Fruit fly (Drosophila melanogaster) whole organism, embryonic: ENCODE results near the gene Cyp312a1.

Experiments used
- Blimp-1 ChIP-seq: fragments of 200-800 bp; sonication (Bioruptor generic); optimal IDR thresholded peaks from 3 replicates; lab custom pipeline; 2018; ENCODE audit warnings: missing biosample characterization, missing genetic modification characterization, mild to moderate bottlenecking, moderate library complexity, missing genetic modification reagents
- CG10979 ChIP-seq: fragments of 200-800 bp; sonication (Bioruptor generic); optimal IDR thresholded peaks from 2 replicates; lab custom pipeline; 2018; ENCODE audit warnings: missing biosample characterization, mild to moderate bottlenecking, missing genetic modification characterization, moderate library complexity
- CG11504 ChIP-seq: fragments of 200-800 bp; sonication (Bioruptor generic); optimal IDR thresholded peaks from 3 replicates; lab custom pipeline; 2019; ENCODE audit warnings: missing biosample characterization, mild to moderate bottlenecking, missing genetic modification characterization, moderate library complexity
- CG1233 ChIP-seq: fragments of 200-800 bp; sonication (Bioruptor generic); optimal IDR thresholded peaks from 4 replicates; lab custom pipeline; 2018; ENCODE audit warnings: missing biosample characterization, mild to moderate bottlenecking, missing genetic modification characterization
- CG12744 ChIP-seq: fragments of 200-800 bp; sonication (Bioruptor generic); optimal IDR thresholded peaks from 2 replicates; lab custom pipeline; 2016; ENCODE audit warnings: missing biosample characterization, missing genetic modification characterization
- CG13123 ChIP-seq: fragments of 200-800 bp; sonication (Bioruptor generic); optimal IDR thresholded peaks from 2 replicates; lab custom pipeline; 2016; ENCODE audit warnings: missing biosample characterization, missing genetic modification characterization
- CG17186 ChIP-seq: fragments of 200-800 bp; sonication (Bioruptor generic); optimal IDR thresholded peaks from 3 replicates; lab custom pipeline; 2017; ENCODE audit warnings: missing biosample characterization, missing genetic modification reagents, missing genetic modification characterization
- CG18262 ChIP-seq: fragments of 200-800 bp; optimal IDR thresholded peaks from 3 replicates; lab custom pipeline; 2019; ENCODE audit warnings: missing biosample characterization, mild to moderate bottlenecking, missing genetic modification characterization, moderate library complexity
- CG1832 ChIP-seq: fragments of 200-800 bp; sonication (Bioruptor generic); optimal IDR thresholded peaks from 2 replicates; lab custom pipeline; 2017; ENCODE audit warnings: missing biosample characterization, mild to moderate bottlenecking, missing genetic modification characterization, inconsistent platforms
- CG31441 ChIP-seq: fragments of 200-800 bp; sonication (Bioruptor generic); IDR thresholded peaks from 2 replicates; pipeline ENCODE4 v1.3.6; 2022; ENCODE audit warnings: missing biosample characterization, missing genetic modification characterization
- CG33213 ChIP-seq: fragments of 200-800 bp; sonication (Bioruptor generic); optimal IDR thresholded peaks from 3 replicates; lab custom pipeline; 2016; ENCODE audit warnings: missing biosample characterization, missing genetic modification characterization
- CG3407 ChIP-seq: fragments of 200-800 bp; sonication (Bioruptor generic); optimal IDR thresholded peaks from 2 replicates; lab custom pipeline; 2018; ENCODE audit warnings: missing biosample characterization, mild to moderate bottlenecking, missing genetic modification characterization
- CG3726 ChIP-seq: fragments of 200-800 bp; sonication (Bioruptor generic); IDR thresholded peaks from 3 replicates; pipeline ENCODE4, ENCODE4 v1.3.6; 2022; ENCODE audit warnings: missing biosample characterization, missing genetic modification characterization
- CG4424 ChIP-seq: fragments of 200-800 bp; sonication (Bioruptor generic); optimal IDR thresholded peaks from 3 replicates; lab custom pipeline; 2016; ENCODE audit warnings: missing biosample characterization, missing genetic modification characterization
- CG4707 ChIP-seq: fragments of 200-800 bp; sonication (Bioruptor generic); optimal IDR thresholded peaks from 2 replicates; lab custom pipeline; 2018; ENCODE audit warnings: missing biosample characterization, mild to moderate bottlenecking, missing genetic modification characterization, moderate library complexity
- CG6175 ChIP-seq: fragments of 200-800 bp; sonication (Bioruptor generic); IDR thresholded peaks from 3 replicates; pipeline ENCODE4 v1.3.6; 2022; ENCODE audit warnings: missing biosample characterization, missing genetic modification characterization
- CG7963 ChIP-seq: fragments of 200-800 bp; sonication (Bioruptor generic); IDR thresholded peaks from 3 replicates; pipeline ENCODE4 v1.3.6; 2022; ENCODE audit warnings: missing biosample characterization, missing genetic modification characterization; ENCODE audit not compliant: partially characterized antibody
- CG8924 ChIP-seq: fragments of 200-800 bp; optimal IDR thresholded peaks from 3 replicates; lab custom pipeline; 2019; ENCODE audit warnings: missing biosample characterization, mild to moderate bottlenecking, missing genetic modification characterization, moderate library complexity
- CG9817 ChIP-seq: fragments of 200-800 bp; sonication (Bioruptor generic); optimal IDR thresholded peaks from 2 replicates; lab custom pipeline; 2018; ENCODE audit warnings: missing biosample characterization, mild to moderate bottlenecking, missing genetic modification characterization, moderate library complexity
- CG9876 ChIP-seq: fragments of 200-800 bp; sonication (Bioruptor generic); optimal IDR thresholded peaks from 2 replicates; lab custom pipeline; 2016; ENCODE audit warnings: missing biosample characterization, missing genetic modification characterization
- Dip2 ChIP-seq: fragments of 200-800 bp; sonication (Bioruptor generic); IDR thresholded peaks from 2 replicates; pipeline ENCODE4 v1.3.6; 2022; ENCODE audit warnings: missing biosample characterization, missing genetic modification characterization
- E2f1 ChIP-seq: fragments of 200-800 bp; sonication (Bioruptor generic); IDR thresholded peaks from 2 replicates; pipeline ENCODE4 v1.3.6; 2022; ENCODE audit warnings: missing biosample characterization, missing genetic modification characterization
- Elba2 ChIP-seq: fragments of 200-800 bp; sonication (Bioruptor generic); optimal IDR thresholded peaks from 3 replicates; lab custom pipeline; 2016; ENCODE audit warnings: missing biosample characterization, missing genetic modification characterization
- MBD-R2 ChIP-seq: fragments of 200-800 bp; sonication (Bioruptor generic); IDR thresholded peaks from 2 replicates; pipeline ENCODE4 v1.3.6; 2022; ENCODE audit warnings: missing biosample characterization, missing genetic modification characterization
- Mad ChIP-seq: fragments of 200-800 bp; sonication (Bioruptor generic); optimal IDR thresholded peaks from 2 replicates; lab custom pipeline; 2016; ENCODE audit warnings: missing biosample characterization, missing genetic modification characterization
- Meics ChIP-seq: fragments of 200-800 bp; sonication (Bioruptor generic); optimal IDR thresholded peaks from 2 replicates; lab custom pipeline; 2017; ENCODE audit warnings: missing biosample characterization, mild to moderate bottlenecking, missing genetic modification characterization
- Mes4 ChIP-seq: fragments of 200-800 bp; sonication (Bioruptor generic); optimal IDR thresholded peaks from 2 replicates; lab custom pipeline; 2016; ENCODE audit warnings: missing biosample characterization, missing genetic modification characterization
- Mrtf ChIP-seq: fragments of 200-800 bp; sonication (Bioruptor generic); IDR thresholded peaks from 3 replicates; pipeline ENCODE4 v1.3.6; 2022; ENCODE audit warnings: missing biosample characterization, missing genetic modification characterization
- NK7.1 ChIP-seq: fragments of 200-800 bp; sonication (Bioruptor generic); optimal IDR thresholded peaks from 3 replicates; lab custom pipeline; 2016; ENCODE audit warnings: missing biosample characterization, missing genetic modification characterization
- Oli ChIP-seq: fragments of 200-800 bp; sonication (Bioruptor generic); optimal IDR thresholded peaks from 2 replicates; lab custom pipeline; 2018; ENCODE audit warnings: missing biosample characterization, mild to moderate bottlenecking, missing genetic modification characterization, moderate library complexity
- Opbp ChIP-seq: fragments of 200-800 bp; sonication (Bioruptor generic); IDR thresholded peaks from 3 replicates; pipeline ENCODE4 v1.3.6; 2022; ENCODE audit warnings: missing biosample characterization, missing genetic modification characterization; ENCODE audit not compliant: partially characterized antibody
- Sox102F ChIP-seq: fragments of 200-800 bp; sonication (Bioruptor generic); optimal IDR thresholded peaks from 2 replicates; lab custom pipeline; 2018; ENCODE audit warnings: missing biosample characterization, mild to moderate bottlenecking, missing genetic modification characterization, moderate library complexity
- Spps ChIP-seq: fragments of 200-800 bp; sonication (Bioruptor generic); optimal IDR thresholded peaks from 2 replicates; lab custom pipeline; 2018; ENCODE audit warnings: missing biosample characterization, mild to moderate bottlenecking, missing genetic modification characterization
- Sry-β ChIP-seq: fragments of 200-800 bp; sonication (Bioruptor generic); optimal IDR thresholded peaks from 2 replicates; lab custom pipeline; 2018; ENCODE audit warnings: missing biosample characterization, mild to moderate bottlenecking, missing genetic modification characterization, moderate library complexity
- amos ChIP-seq: fragments of 200-800 bp; sonication (Bioruptor generic); IDR thresholded peaks from 2 replicates; pipeline ENCODE4 v1.3.6; 2022; ENCODE audit warnings: missing biosample characterization, missing genetic modification characterization; ENCODE audit not compliant: partially characterized antibody
- bcd ChIP-seq: fragments of 200-800 bp; sonication (Bioruptor generic); optimal IDR thresholded peaks from 2 replicates; lab custom pipeline; 2017; ENCODE audit warnings: missing biosample characterization, mild to moderate bottlenecking, missing genetic modification characterization
- bsh ChIP-seq, 2 experiments: fragments of 200-800 bp; sonication (Bioruptor generic); optimal IDR thresholded peaks; 2 replicates each; lab custom pipeline; 2017 to 2018; ENCODE audit warnings: mild to moderate bottlenecking in 2 of 2, missing biosample characterization in 2 of 2, missing genetic modification characterization in 2 of 2, moderate library complexity in 1 of 2
- chinmo ChIP-seq: fragments of 200-800 bp; sonication (Bioruptor generic); IDR thresholded peaks from 4 replicates; pipeline ENCODE4 v1.3.6; 2022; ENCODE audit warnings: missing biosample characterization, missing genetic modification characterization; ENCODE audit not compliant: partially characterized antibody
- jing ChIP-seq: fragments of 200-800 bp; sonication (Bioruptor generic); optimal IDR thresholded peaks from 2 replicates; lab custom pipeline; 2018; ENCODE audit warnings: missing biosample characterization, mild to moderate bottlenecking, missing genetic modification characterization
- lbe ChIP-seq: fragments of 200-800 bp; sonication (Bioruptor generic); optimal IDR thresholded peaks from 2 replicates; lab custom pipeline; 2016; ENCODE audit warnings: missing biosample characterization, mild to moderate bottlenecking, missing genetic modification characterization
- nerfin-1 ChIP-seq: fragments of 200-800 bp; sonication (Bioruptor generic); optimal IDR thresholded peaks from 3 replicates; lab custom pipeline; 2019; ENCODE audit warnings: missing biosample characterization, mild to moderate bottlenecking, missing genetic modification characterization, moderate library complexity
- oc ChIP-seq: fragments of 200-800 bp; sonication (Bioruptor generic); optimal IDR thresholded peaks from 2 replicates; lab custom pipeline; 2018; ENCODE audit warnings: missing biosample characterization, mild to moderate bottlenecking, missing genetic modification characterization, moderate library complexity
- ranshi ChIP-seq: fragments of 200-800 bp; sonication (Bioruptor generic); IDR thresholded peaks from 2 replicates; pipeline ENCODE4 v1.3.6; 2022; ENCODE audit warnings: missing biosample characterization, missing genetic modification characterization
- rib ChIP-seq: fragments of 200-800 bp; sonication (Bioruptor generic); IDR thresholded peaks from 2 replicates; pipeline ENCODE4 v1.3.6; 2022; ENCODE audit warnings: missing biosample characterization, missing genetic modification characterization
- shn ChIP-seq: fragments of 200-800 bp; sonication (Bioruptor generic); optimal IDR thresholded peaks from 3 replicates; lab custom pipeline; 2016; ENCODE audit warnings: missing biosample characterization, missing genetic modification characterization
- sima ChIP-seq: fragments of 200-800 bp; sonication (Bioruptor generic); optimal IDR thresholded peaks from 2 replicates; lab custom pipeline; 2016; ENCODE audit warnings: missing biosample characterization, missing genetic modification characterization
- sisA ChIP-seq: fragments of 200-800 bp; sonication (Bioruptor generic); IDR thresholded peaks from 2 replicates; pipeline ENCODE4 v1.3.6; 2022; ENCODE audit warnings: missing biosample characterization, missing genetic modification characterization
- tna ChIP-seq: fragments of 200-800 bp; sonication (Bioruptor generic); IDR thresholded peaks from 2 replicates; pipeline ENCODE4 v1.3.6; 2022; ENCODE audit warnings: missing biosample characterization, missing genetic modification characterization; ENCODE audit not compliant: partially characterized antibody
- usp ChIP-seq: fragments of >200 bp; optimal IDR thresholded peaks from 2 replicates; lab custom pipeline; 2017; ENCODE audit warnings: missing biosample characterization, missing genetic modification characterization

Cyp312a1 gene

dm6 chr3L:18096726-18097125, 35.8 kb downstream of the Cyp312a1 start (continued):
- no peak for TF ChIP-seq NK7.1
- no peak for TF ChIP-seq CG4424 (GFP tag; lab: Kevin White, UChicago)
- no peak for TF ChIP-seq CG7963 (GFP tag; lab: Robert Waterston, UW)
- no peak for TF ChIP-seq CG33213 (GFP tag; lab: Kevin White, UChicago)
- TF ChIP-seq Mrtf = no peak
- no peak for TF ChIP-seq Mes4
- no peak for TF ChIP-seq bcd (GFP tag; lab: Kevin White, UChicago)
- no peak for TF ChIP-seq Spps (tag; lab: Kevin White, UChicago)
- TF ChIP-seq Elba2 (GFP tag; lab: Kevin White, UChicago) = no peak
- no peak for TF ChIP-seq CG9876
- no peak for TF ChIP-seq CG4707
- TF ChIP-seq Meics (GFP tag; lab: Kevin White, UChicago) = no peak
- TF ChIP-seq CG12744 (GFP tag; lab: Kevin White, UChicago) = no peak
- no peak for TF ChIP-seq sima (GFP tag; lab: Kevin White, UChicago)
- TF ChIP-seq shn = no peak
- no peak for TF ChIP-seq chinmo
- TF ChIP-seq MBD-R2 = no peak
- TF ChIP-seq CG31441 (GFP tag; lab: Robert Waterston, UW) = 0 out of 2 replicates have a peak, but pooled peaks have one; percentile 14
- no peak for TF ChIP-seq CG3726 (GFP tag; lab: Robert Waterston, UW)
- no peak for TF ChIP-seq E2f1 (GFP tag; lab: Robert Waterston, UW)
- TF ChIP-seq nerfin-1 (tag; lab: Kevin White, UChicago) = no peak
- TF ChIP-seq CG8924 (tag; lab: Kevin White, UChicago) = no peak
- TF ChIP-seq CG1233 (GFP tag; lab: Kevin White, UChicago) = no peak
- TF ChIP-seq CG10979 (tag; lab: Kevin White, UChicago) = peak; percentile 6
- TF ChIP-seq oc (tag; lab: Kevin White, UChicago) = no peak
- TF ChIP-seq bsh (GFP tag; optimal IDR thresholded peaks at IDR 0.05; lab: Kevin White, UChicago) = peak; percentile 34 to 58
- TF ChIP-seq jing (GFP tag; lab: Kevin White, UChicago) = no peak
- TF ChIP-seq tna (GFP tag; lab: Robert Waterston, UW) = no peak
- TF ChIP-seq Oli (tag; lab: Kevin White, UChicago) = peak; percentile 1
- no peak for TF ChIP-seq sisA (GFP tag; lab: Robert Waterston, UW)
- TF ChIP-seq CG17186 = no peak
- TF ChIP-seq CG1832 (GFP tag; lab: Kevin White, UChicago) = no peak
- no peak for TF ChIP-seq lbe (GFP tag; lab: Kevin White, UChicago)
- no peak for TF ChIP-seq CG9817 (tag; lab: Kevin White, UChicago)
- TF ChIP-seq rib (GFP tag; lab: Robert Waterston, UW) = no peak
- TF ChIP-seq Blimp-1 (GFP tag; lab: Kevin White, UChicago) = peak; percentile 19
- TF ChIP-seq Dip2 (GFP tag; lab: Robert Waterston, UW) = no peak
- no peak for TF ChIP-seq CG18262
- peak; percentile 6 for TF ChIP-seq CG11504 (tag; lab: Kevin White, UChicago)
- no peak for TF ChIP-seq Opbp (GFP tag; lab: Robert Waterston, UW)
- no peak for TF ChIP-seq ranshi
- peak; percentile 36 for TF ChIP-seq Sox102F (GFP tag; lab: Kevin White, UChicago)
- TF ChIP-seq CG3407 = no peak
- no peak for TF ChIP-seq Mad (GFP tag; lab: Kevin White, UChicago)
- no peak for TF ChIP-seq CG6175 (GFP tag; lab: Robert Waterston, UW)
- no peak for TF ChIP-seq amos (GFP tag; lab: Robert Waterston, UW)
- TF ChIP-seq usp (GFP tag; lab: Kevin White, UChicago) = no peak
- no peak for TF ChIP-seq CG13123
- TF ChIP-seq Sry-β = no peak
